Fruit fly (Drosophila melanogaster): ENCODE data around the gene CG11986.

Gene CG11986

dm6 chr3R:9047561-9048465 is 32.6 kb downstream of the CG11986 start, which contains the start of gene Rel (continued):
- TF ChIP-seq Sox14 (GFP tag; optimal IDR thresholded peaks at IDR 0.05) (peak; percentile 13), Smox (GFP tag; optimal IDR thresholded peaks at IDR 0.05) (peak; percentile 15), eg (GFP tag; IDR thresholded peaks at IDR 0.05) (no peak), CG8119 (GFP tag; IDR thresholded peaks at IDR 0.05) (no peak), Sox102F (GFP tag; optimal IDR thresholded peaks at IDR 0.05) (peak; percentile 20), svp (GFP tag) (peak; percentile 90), CG10669 (GFP tag; optimal IDR thresholded peaks at IDR 0.05) (no peak), CG34406 (GFP tag; optimal IDR thresholded peaks at IDR 0.05) (peak; percentile 72), Hr39 (GFP tag; optimal IDR thresholded peaks at IDR 0.05) (peak; percentile 27), CG11762 (GFP tag; optimal IDR thresholded peaks at IDR 0.05; ENCODE audit: insufficient read depth) (peak; percentile 63), CG3032 (tag; optimal IDR thresholded peaks at IDR 0.05) (peak; percentile 81), dsx (GFP tag; optimal IDR thresholded peaks at IDR 0.05; ENCODE audit: poor library complexity, severe bottlenecking) (peak; percentile 68), CG1621 (tag; optimal IDR thresholded peaks at IDR 0.05) (peak; percentile 67), CG6792 (GFP tag; optimal IDR thresholded peaks at IDR 0.05) (peak; percentile 28), pdm3 (GFP tag; optimal IDR thresholded peaks at IDR 0.05) (peak; percentile 21), Gug (GFP tag; IDR thresholded peaks at IDR 0.05) (no peak), salr (GFP tag; optimal IDR thresholded peaks at IDR 0.05) (no peak), CG6854 (GFP tag; optimal IDR thresholded peaks at IDR 0.05) (peak; percentile 90), CG11902 (GFP tag; optimal IDR thresholded peaks at IDR 0.05) (no peak), achi (GFP tag; optimal IDR thresholded peaks at IDR 0.05) (peak; percentile 59), cyc (GFP tag; optimal IDR thresholded peaks at IDR 0.05) (peak; percentile 30), CG6808 (GFP tag; optimal IDR thresholded peaks at IDR 0.05) (peak; percentile 18)

- TF ChIP-seq CG11294 (GFP tag; IDR thresholded peaks at IDR 0.05): no peak
- no peak for TF ChIP-seq CG15336 (GFP tag; IDR thresholded peaks at IDR 0.05)
- TF ChIP-seq achi (GFP tag; optimal IDR thresholded peaks at IDR 0.05): no peak
- TF ChIP-seq vri (GFP tag; optimal IDR thresholded peaks at IDR 0.05): peak; percentile 75
- peak; percentile 72 for TF ChIP-seq svp (GFP tag)
- TF ChIP-seq Ets21C (GFP tag; optimal IDR thresholded peaks at IDR 0.05): no peak
- TF ChIP-seq CG1621 (tag; optimal IDR thresholded peaks at IDR 0.05): peak; percentile 59
- TF ChIP-seq Eip78C (GFP tag): peak; percentile 50
- peak; percentile 8 for TF ChIP-seq CG6854 (GFP tag; optimal IDR thresholded peaks at IDR 0.05)
- peak; percentile 14 for TF ChIP-seq CG6808 (GFP tag; optimal IDR thresholded peaks at IDR 0.05)
- no peak for TF ChIP-seq CG11902 (GFP tag; optimal IDR thresholded peaks at IDR 0.05)
- no peak for TF ChIP-seq Eip75B (GFP tag; optimal IDR thresholded peaks at IDR 0.05)
- TF ChIP-seq CG10669 (GFP tag; optimal IDR thresholded peaks at IDR 0.05): peak; percentile 21
- TF ChIP-seq fkh (GFP tag; optimal IDR thresholded peaks at IDR 0.05): peak; percentile 53
Measured at dm6 chr3R:9048466-9049072, 33.3 kb downstream of the CG11986 start, which contains the start of gene Mst85C. Gene Mst85C, plus strand, starts transcription at chr3R:9048645.

- TF ChIP-seq CG10631 (GFP tag; optimal IDR thresholded peaks at IDR 0.05): peak; percentile 7
- TF ChIP-seq dsx (GFP tag; optimal IDR thresholded peaks at IDR 0.05; ENCODE audit: poor library complexity, severe bottlenecking): peak; percentile 36
- TF ChIP-seq CG3919 (GFP tag; optimal IDR thresholded peaks at IDR 0.05): no peak
- peak; percentile 7 for TF ChIP-seq esn (GFP tag; optimal IDR thresholded peaks at IDR 0.05)
- peak; percentile 71 for TF ChIP-seq Eip78C (GFP tag)
- peak; percentile 30 for TF ChIP-seq pdm3 (GFP tag; optimal IDR thresholded peaks at IDR 0.05)
- TF ChIP-seq CG8119 (GFP tag; IDR thresholded peaks at IDR 0.05): no peak
- peak; percentile 85 for TF ChIP-seq svp (GFP tag)
- TF ChIP-seq CG34406 (GFP tag; optimal IDR thresholded peaks at IDR 0.05): no peak
- TF ChIP-seq Hr39 (GFP tag; optimal IDR thresholded peaks at IDR 0.05): peak; percentile 1
Measured at dm6 chr3R:9049091-9049981, 34.1 kb downstream of the CG11986 start.

Measured in whole organism, prepupa.